Worm (Caenorhabditis elegans) whole organism, L3 larva: ENCODE measurements around the gene C06G4.6.
"Not testable (repeated sequence)": the region's sequence is repeated elsewhere in the genome, so short reads cannot be mapped to it uniquely, and the experiment has no call there.

Experiments
- mdl-1 ChIP-seq: fragments of 150-350 bp; optimal IDR thresholded peaks from 2 replicates; lab custom pipeline; 2014; ENCODE audit warnings: missing biosample characterization, missing genetic modification characterization
- unc-62 ChIP-seq: fragments of 150-350 bp; sonication (generic microtip); optimal IDR thresholded peaks from 4 replicates; lab custom pipeline; 2014; ENCODE audit warnings: missing biosample characterization, missing genetic modification reagents, missing genetic modification characterization
- zag-1 ChIP-seq: fragments of 150-350 bp; optimal IDR thresholded peaks from 2 replicates; lab custom pipeline; 2014; ENCODE audit warnings: missing biosample characterization, missing genetic modification characterization

ce11 chrIII:7962641-7963040 is 41.5 kb upstream of the C06G4.6 start, which contains the start of gene F54H12.4:
- not testable (repeated sequence) for TF ChIP-seq zag-1; unc-62 (GFP tag; lab: Kevin White, UChicago); mdl-1
